Worm (Caenorhabditis elegans) whole organism, mixed stage, embryonic: ENCODE data around the gene his-71.

Experiments
- ceh-43 ChIP-seq: fragments of 200-800 bp; sonication (Bioruptor generic); optimal IDR thresholded peaks from 2 replicates; lab custom pipeline; 2018; ENCODE audit warnings: mild to moderate bottlenecking, missing genetic modification characterization, moderate library complexity, missing compliant biosample characterization
- ceh-83 ChIP-seq: fragments of 200-800 bp; sonication (Bioruptor generic); optimal IDR thresholded peaks from 2 replicates; lab custom pipeline; 2018; ENCODE audit warnings: mild to moderate bottlenecking, missing genetic modification characterization, missing compliant biosample characterization
- ces-1 ChIP-seq: fragments of 150-350 bp; optimal IDR thresholded peaks from 2 replicates; lab custom pipeline; 2014; ENCODE audit warnings: missing biosample characterization, missing genetic modification reagents, missing genetic modification characterization
- drap-1 ChIP-seq: fragments of 200-800 bp; sonication (Bioruptor generic); optimal IDR thresholded peaks from 3 replicates; lab custom pipeline; 2018; ENCODE audit warnings: mild to moderate bottlenecking, missing genetic modification characterization, missing compliant biosample characterization
- elt-1 ChIP-seq: sonication (generic microtip); optimal IDR thresholded peaks from 2 replicates; lab custom pipeline; 2017; ENCODE audit warnings: missing genetic modification characterization, mild to moderate bottlenecking, missing compliant biosample characterization, antibody characterized with exemption, moderate library complexity, borderline replicate concordance; ENCODE audit not compliant: insufficient read depth
- elt-3 ChIP-seq: fragments of 150-350 bp; optimal IDR thresholded peaks from 2 replicates; lab custom pipeline; 2014; ENCODE audit warnings: missing biosample characterization, missing genetic modification characterization
- flh-1 ChIP-seq: fragments of 200-800 bp; sonication (Bioruptor generic); optimal IDR thresholded peaks from 2 replicates; lab custom pipeline; 2018; ENCODE audit warnings: mild to moderate bottlenecking, missing genetic modification characterization, moderate library complexity, missing compliant biosample characterization
- ham-2 ChIP-seq: fragments of 200-800 bp; sonication (Bioruptor generic); optimal IDR thresholded peaks from 2 replicates; lab custom pipeline; 2018; ENCODE audit warnings: mild to moderate bottlenecking, missing genetic modification characterization, missing compliant biosample characterization
- hlh-1 ChIP-seq: fragments of 150-350 bp; optimal IDR thresholded peaks from 2 replicates; lab custom pipeline; 2014; ENCODE audit warnings: missing biosample characterization, missing genetic modification reagents, missing genetic modification characterization
- lin-13 ChIP-seq: fragments of 150-350 bp; optimal IDR thresholded peaks from 2 replicates; lab custom pipeline; 2014; ENCODE audit warnings: missing biosample characterization, missing genetic modification characterization
- lin-32 ChIP-seq: fragments of 200-800 bp; sonication (Bioruptor generic); optimal IDR thresholded peaks from 2 replicates; lab custom pipeline; 2018; ENCODE audit warnings: mild to moderate bottlenecking, missing genetic modification characterization, missing compliant biosample characterization
- mep-1 ChIP-seq: fragments of 150-350 bp; optimal IDR thresholded peaks from 2 replicates; lab custom pipeline; 2017; ENCODE audit warnings: missing biosample characterization, missing genetic modification reagents, missing genetic modification characterization, inconsistent platforms
- mls-2 ChIP-seq: sonication (generic microtip); optimal IDR thresholded peaks from 2 replicates; lab custom pipeline; 2016; ENCODE audit warnings: mild to moderate bottlenecking, missing genetic modification characterization, moderate library complexity, missing compliant biosample characterization
- nhr-12 ChIP-seq: fragments of 150-350 bp; optimal IDR thresholded peaks from 2 replicates; lab custom pipeline; 2014; ENCODE audit warnings: missing biosample characterization, missing genetic modification characterization
- nhr-2 ChIP-seq: fragments of 150-350 bp; optimal IDR thresholded peaks from 2 replicates; lab custom pipeline; 2014; ENCODE audit warnings: missing biosample characterization, missing genetic modification characterization
- nhr-237 ChIP-seq: fragments of 150-350 bp; optimal IDR thresholded peaks from 2 replicates; lab custom pipeline; 2014; ENCODE audit warnings: missing biosample characterization, missing genetic modification characterization
- nhr-28 ChIP-seq: fragments of 150-350 bp; optimal IDR thresholded peaks from 2 replicates; lab custom pipeline; 2014; ENCODE audit warnings: missing biosample characterization, missing genetic modification characterization
- pha-4 ChIP-seq: fragments of 150-350 bp; optimal IDR thresholded peaks from 2 replicates; lab custom pipeline; 2018; ENCODE audit warnings: missing biosample characterization, missing genetic modification reagents, missing genetic modification characterization
- sem-2 ChIP-seq: fragments of 200-800 bp; sonication (Bioruptor generic); optimal IDR thresholded peaks from 2 replicates; lab custom pipeline; 2018; ENCODE audit warnings: mild to moderate bottlenecking, missing genetic modification characterization, missing compliant biosample characterization
- snpc-4 ChIP-seq: fragments of 150-350 bp; optimal IDR thresholded peaks from 2 replicates; lab custom pipeline; 2014; ENCODE audit warnings: missing biosample characterization, missing genetic modification characterization
- sptf-1 ChIP-seq: sonication (generic microtip); optimal IDR thresholded peaks from 2 replicates; lab custom pipeline; 2017; ENCODE audit warnings: mild to moderate bottlenecking, missing genetic modification characterization, moderate library complexity, missing compliant biosample characterization
- unc-120 ChIP-seq: sonication (generic microtip); optimal IDR thresholded peaks from 2 replicates; lab custom pipeline; 2017; ENCODE audit warnings: missing genetic modification characterization, missing compliant biosample characterization; ENCODE audit not compliant: poor library complexity, severe bottlenecking
- unc-62 ChIP-seq: fragments of 150-350 bp; optimal IDR thresholded peaks from 2 replicates; lab custom pipeline; 2014; ENCODE audit warnings: missing biosample characterization, missing genetic modification reagents, missing genetic modification characterization
- zip-8 ChIP-seq: fragments of 150-350 bp; optimal IDR thresholded peaks from 2 replicates; lab custom pipeline; 2014; ENCODE audit warnings: missing biosample characterization, missing genetic modification characterization
- ztf-11 ChIP-seq: fragments of 150-350 bp; optimal IDR thresholded peaks from 2 replicates; lab custom pipeline; 2014; ENCODE audit warnings: missing biosample characterization, missing genetic modification characterization

his-71 gene

ce11 chrX:8010652-8011051 is 28.8 kb upstream of the his-71 start:
- TF ChIP-seq pha-4 (tag; lab: Kevin White, UChicago) (no peak), mep-1 (tag; lab: Kevin White, UChicago) (no peak), ceh-83 (GFP tag; lab: Kevin White, UChicago) (no peak), ces-1 (no peak), drap-1 (GFP tag; lab: Kevin White, UChicago) (no peak)

DNA sequence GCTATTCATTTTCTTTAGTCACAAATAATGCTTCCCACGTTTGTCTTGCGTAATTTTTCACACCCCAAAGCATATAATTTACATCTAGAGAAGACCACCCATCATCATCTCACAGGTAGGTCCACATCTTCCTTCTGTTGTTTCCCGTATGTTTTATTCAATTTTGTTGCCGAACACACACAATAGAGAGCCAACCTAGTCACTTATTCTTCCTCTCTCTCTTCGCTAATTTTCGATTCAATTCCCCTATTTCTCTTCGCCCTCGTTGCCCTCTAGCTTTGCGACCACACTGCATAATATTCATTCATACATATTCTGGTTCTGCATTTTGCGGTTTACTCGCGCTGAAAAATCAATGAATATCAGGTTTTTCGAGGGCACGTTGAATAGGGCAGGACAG is 24.1 kb upstream of the his-71 start:
- TF ChIP-seq sptf-1 (tag; lab: Kevin White, UChicago) (peak; percentile 10), unc-120 (tag; lab: Kevin White, UChicago) (no peak), ces-1 (peak; percentile 70)
- TF ChIP-seq, all 35 proteins: peak for 2

DNA sequence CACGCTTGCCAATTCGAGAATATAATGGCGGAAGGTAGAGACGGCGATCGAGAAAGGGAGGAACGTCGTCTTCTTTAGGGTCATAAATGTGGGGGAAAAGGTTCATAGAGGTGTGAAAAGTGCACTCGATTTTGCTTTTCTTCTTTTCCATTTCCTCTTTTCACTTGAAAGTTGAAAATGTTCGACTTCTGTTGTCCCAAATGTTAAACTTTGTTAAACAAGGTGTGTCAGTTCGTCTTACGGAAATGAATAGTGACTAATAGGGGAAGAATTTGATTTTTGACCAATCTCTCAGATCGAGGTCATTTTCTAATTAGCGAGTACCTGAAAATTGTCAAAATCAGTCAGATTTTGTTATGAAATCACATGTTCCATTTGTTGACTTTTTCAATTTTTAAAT is 23.0 kb upstream of the his-71 start:
- TF ChIP-seq lin-32 (GFP tag; lab: Kevin White, UChicago): no peak
- TF ChIP-seq ham-2 (GFP tag; lab: Kevin White, UChicago): no peak
- TF ChIP-seq nhr-2 (tag; lab: Kevin White, UChicago): no peak
- TF ChIP-seq mep-1 (tag; lab: Kevin White, UChicago): no peak
- TF ChIP-seq nhr-28 (tag; lab: Kevin White, UChicago): no peak

ce11 chrX:8003663-8004062 is 21.8 kb upstream of the his-71 start, which contains the start of the genes F45E1.1 and F45E1.2:
Gene F45E1.1, plus strand, starts transcription at chrX:8003682.
Gene F45E1.2, plus strand, starts transcription at chrX:8003733.
- TF ChIP-seq mls-2 (tag; lab: Kevin White, UChicago) (no peak), ces-1 (no peak), nhr-28 (tag; lab: Kevin White, UChicago) (no peak), elt-1 (tag; lab: Kevin White, UChicago) (no peak), hlh-1 (tag; lab: Kevin White, UChicago) (no peak), flh-1 (no peak), ceh-43 (GFP tag; lab: Kevin White, UChicago) (no peak), nhr-2 (tag; lab: Kevin White, UChicago) (no peak), nhr-12 (tag; lab: Kevin White, UChicago) (no peak), ztf-11 (tag; lab: Kevin White, UChicago) (no peak), unc-120 (tag; lab: Kevin White, UChicago) (no peak), drap-1 (GFP tag; lab: Kevin White, UChicago) (no peak)

DNA sequence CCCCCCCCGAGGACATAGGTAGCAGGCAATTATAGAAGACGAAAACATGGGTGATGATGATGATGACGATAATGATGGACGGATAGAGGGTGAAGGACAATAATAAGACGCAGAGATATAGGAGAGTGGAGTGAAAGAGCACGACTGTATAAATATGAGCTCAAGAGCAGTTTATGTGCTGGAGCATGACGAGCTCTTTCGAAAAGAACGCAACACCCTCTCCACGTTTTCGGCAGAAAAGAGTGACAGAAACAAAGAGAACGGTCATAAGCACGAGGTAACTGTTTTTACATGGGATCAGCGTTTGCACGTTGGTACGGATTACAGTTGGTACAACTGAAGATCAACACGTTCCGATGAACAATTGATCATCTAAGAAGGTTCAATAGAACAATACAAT is 17.1 kb upstream of the his-71 start:
- TF ChIP-seq hlh-1 (tag; lab: Kevin White, UChicago) (no peak), sem-2 (no peak), pha-4 (tag; lab: Kevin White, UChicago) (peak; percentile 8), unc-62 (no peak), ceh-43 (GFP tag; lab: Kevin White, UChicago) (peak; percentile 14), ces-1 (no peak)

DNA sequence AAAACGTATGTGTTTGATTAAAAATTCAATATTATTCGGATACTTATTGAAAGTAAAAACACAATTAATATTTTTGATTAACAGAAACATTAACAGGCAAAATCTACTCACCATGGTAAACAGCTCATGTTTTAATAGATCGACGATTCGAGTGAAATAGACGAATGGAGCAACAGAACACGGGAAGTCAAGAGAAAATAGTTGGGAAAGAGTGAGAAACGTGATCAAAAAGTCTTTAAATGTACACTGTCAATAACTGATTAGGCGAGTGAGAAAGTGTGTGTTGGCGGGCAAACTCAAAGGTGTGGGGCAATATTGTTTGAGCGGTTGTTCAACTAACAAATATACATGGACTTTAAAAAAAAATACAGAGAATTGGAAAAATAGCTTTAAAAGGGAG is 16.1 kb upstream of the his-71 start, which contains the start of gene sdpn-1:
Gene sdpn-1, minus strand, starts transcription at position 262 of the 400 bp plus-strand sequence.
- no peak for TF ChIP-seq ceh-43 (GFP tag; lab: Kevin White, UChicago)
- TF ChIP-seq sem-2: no peak
- no peak for TF ChIP-seq mls-2 (tag; lab: Kevin White, UChicago)
- TF ChIP-seq nhr-237 (tag; lab: Kevin White, UChicago): no peak
- TF ChIP-seq lin-13 (tag; lab: Kevin White, UChicago): no peak
- no peak for TF ChIP-seq elt-1 (tag; lab: Kevin White, UChicago)
- TF ChIP-seq lin-32 (GFP tag; lab: Kevin White, UChicago): no peak
- TF ChIP-seq unc-62: no peak
- no peak for TF ChIP-seq snpc-4 (tag; lab: Kevin White, UChicago)
- TF ChIP-seq elt-3 (tag; lab: Kevin White, UChicago): no peak
- no peak for TF ChIP-seq sptf-1 (tag; lab: Kevin White, UChicago)
- no peak for TF ChIP-seq ztf-11 (tag; lab: Kevin White, UChicago)
- TF ChIP-seq, all 35 proteins: peak for 0

- no peak for TF ChIP-seq flh-1
- TF ChIP-seq lin-32 (GFP tag; lab: Kevin White, UChicago): no peak
- TF ChIP-seq mls-2 (tag; lab: Kevin White, UChicago): no peak
- no peak for TF ChIP-seq drap-1 (GFP tag; lab: Kevin White, UChicago)
- TF ChIP-seq ham-2 (GFP tag; lab: Kevin White, UChicago): no peak
- TF ChIP-seq ceh-83 (GFP tag; lab: Kevin White, UChicago): no peak
- TF ChIP-seq mep-1 (tag; lab: Kevin White, UChicago): no peak
- TF ChIP-seq zip-8 (tag; lab: Kevin White, UChicago): no peak
- no peak for TF ChIP-seq unc-62
These were observed 12.6 kb upstream of the his-71 start for ce11 chrX:7994486-7994885.
